Fruit fly (Drosophila melanogaster) whole organism, embryonic: ENCODE results near the gene Hr38.

Source experiments
- Atf6 ChIP-seq: fragments of 200-800 bp; sonication (Bioruptor generic); IDR thresholded peaks from 2 replicates; pipeline ENCODE4 v1.3.6; 2022; ENCODE audit warnings: missing biosample characterization, missing genetic modification characterization
- Awh ChIP-seq: fragments of 200-800 bp; sonication (Bioruptor generic); IDR thresholded peaks from 2 replicates; pipeline ENCODE4, ENCODE4 v1.3.6; 2022; ENCODE audit warnings: missing biosample characterization, missing genetic modification characterization
- CG10209 ChIP-seq: fragments of 200-800 bp; sonication (Bioruptor generic); optimal IDR thresholded peaks from 3 replicates; lab custom pipeline; 2017; ENCODE audit warnings: missing biosample characterization, mild to moderate bottlenecking, missing genetic modification characterization, missing genetic modification reagents
- CG10321 ChIP-seq: fragments of 200-800 bp; sonication (Bioruptor generic); IDR thresholded peaks from 2 replicates; pipeline ENCODE4 v1.3.6; 2022; ENCODE audit warnings: missing biosample characterization, missing genetic modification characterization
- CG10543 ChIP-seq: fragments of 200-800 bp; sonication (Bioruptor generic); optimal IDR thresholded peaks from 3 replicates; lab custom pipeline; 2017; ENCODE audit warnings: missing biosample characterization, mild to moderate bottlenecking, missing genetic modification characterization, moderate library complexity
- CG11398 ChIP-seq: fragments of 200-800 bp; sonication (Bioruptor generic); optimal IDR thresholded peaks from 2 replicates; lab custom pipeline; 2016; ENCODE audit warnings: missing biosample characterization, missing genetic modification characterization
- CG12236 ChIP-seq: fragments of 200-800 bp; sonication (Bioruptor generic); optimal IDR thresholded peaks from 2 replicates; lab custom pipeline; 2016; ENCODE audit warnings: missing biosample characterization, missing genetic modification characterization
- CG13296 ChIP-seq: fragments of 200-800 bp; sonication (Bioruptor generic); optimal IDR thresholded peaks from 3 replicates; lab custom pipeline; 2018; ENCODE audit warnings: missing biosample characterization, mild to moderate bottlenecking, missing genetic modification characterization
- CG14014 ChIP-seq: fragments of 200-800 bp; sonication (Bioruptor generic); IDR thresholded peaks from 2 replicates; pipeline ENCODE4 v1.3.6; 2022; ENCODE audit warnings: missing biosample characterization, missing genetic modification characterization
- CG17912 ChIP-seq: fragments of 200-800 bp; sonication (Bioruptor generic); optimal IDR thresholded peaks from 2 replicates; lab custom pipeline; 2018; ENCODE audit warnings: missing biosample characterization, mild to moderate bottlenecking, missing genetic modification characterization
- CG18262 ChIP-seq: fragments of 200-800 bp; optimal IDR thresholded peaks from 3 replicates; lab custom pipeline; 2019; ENCODE audit warnings: missing biosample characterization, mild to moderate bottlenecking, missing genetic modification characterization, moderate library complexity
- CG1832 ChIP-seq: fragments of 200-800 bp; sonication (Bioruptor generic); optimal IDR thresholded peaks from 2 replicates; lab custom pipeline; 2017; ENCODE audit warnings: missing biosample characterization, mild to moderate bottlenecking, missing genetic modification characterization, inconsistent platforms
- CG2120 ChIP-seq: fragments of 200-800 bp; sonication (Bioruptor generic); optimal IDR thresholded peaks from 3 replicates; lab custom pipeline; 2016; ENCODE audit warnings: missing biosample characterization, missing genetic modification characterization
- CG2202 ChIP-seq: fragments of 200-800 bp; sonication (Bioruptor generic); optimal IDR thresholded peaks from 2 replicates; lab custom pipeline; 2018; ENCODE audit warnings: missing biosample characterization, mild to moderate bottlenecking, missing genetic modification characterization
- CG31388 ChIP-seq: fragments of 200-800 bp; sonication (Bioruptor generic); optimal IDR thresholded peaks from 2 replicates; lab custom pipeline; 2016; ENCODE audit warnings: missing biosample characterization, missing genetic modification characterization
- CG4424 ChIP-seq: fragments of 200-800 bp; sonication (Bioruptor generic); optimal IDR thresholded peaks from 3 replicates; lab custom pipeline; 2016; ENCODE audit warnings: missing biosample characterization, missing genetic modification characterization
- CG6654 ChIP-seq: fragments of 200-800 bp; sonication (Bioruptor generic); optimal IDR thresholded peaks from 2 replicates; lab custom pipeline; 2017; ENCODE audit warnings: missing biosample characterization, mild to moderate bottlenecking, missing genetic modification characterization
- CG9932 ChIP-seq: fragments of 200-800 bp; sonication (Bioruptor generic); IDR thresholded peaks from 2 replicates; pipeline ENCODE4 v1.3.6; 2022; ENCODE audit warnings: missing biosample characterization, missing genetic modification characterization
- CHES-1-like ChIP-seq: fragments of 200-800 bp; sonication (Bioruptor generic); optimal IDR thresholded peaks from 2 replicates; lab custom pipeline; 2016; ENCODE audit warnings: missing biosample characterization, missing genetic modification characterization
- D ChIP-seq, 2 experiments: fragments of 200-800 bp in 1 of 2; fragments of >200 bp in 1 of 2; sonication (Bioruptor generic) in 1 of 2; optimal IDR thresholded peaks; 2 replicates in 1 of 2; 3 replicates in 1 of 2; lab custom pipeline; 2017; ENCODE audit warnings: mild to moderate bottlenecking in 1 of 2, missing biosample characterization in 1 of 2, missing genetic modification characterization in 1 of 2, missing genetic modification reagents in 1 of 2
- Dad ChIP-seq: fragments of 200-800 bp; sonication (Bioruptor generic); optimal IDR thresholded peaks from 3 replicates; lab custom pipeline; 2016; ENCODE audit warnings: missing biosample characterization, missing genetic modification characterization
- GATAe ChIP-seq: fragments of 200-800 bp; sonication (Bioruptor generic); conservative IDR thresholded peaks from 2 replicates; pipeline ENCODE4 v1.3.6; 2022; ENCODE audit warnings: missing biosample characterization, missing genetic modification characterization
- HLH3B ChIP-seq: fragments of 200-800 bp; sonication (Bioruptor generic); IDR thresholded peaks from 2 replicates; pipeline ENCODE4 v1.3.6; 2022; ENCODE audit warnings: missing biosample characterization, missing genetic modification characterization
- Hr51 ChIP-seq, 2 experiments: fragments of 200-800 bp; sonication (Bioruptor generic); optimal IDR thresholded peaks; 2 replicates in 1 of 2; 3 replicates in 1 of 2; lab custom pipeline; 2016 to 2018; ENCODE audit warnings: missing biosample characterization in 2 of 2, missing genetic modification characterization in 2 of 2, mild to moderate bottlenecking in 1 of 2, moderate library complexity in 1 of 2
- MESR4 ChIP-seq: fragments of 200-800 bp; sonication (Bioruptor generic); optimal IDR thresholded peaks from 2 replicates; lab custom pipeline; 2018; ENCODE audit warnings: missing biosample characterization, mild to moderate bottlenecking, missing genetic modification characterization, moderate library complexity
- Opbp ChIP-seq: fragments of 200-800 bp; sonication (Bioruptor generic); IDR thresholded peaks from 3 replicates; pipeline ENCODE4 v1.3.6; 2022; ENCODE audit warnings: missing biosample characterization, missing genetic modification characterization; ENCODE audit not compliant: partially characterized antibody
- PHDP ChIP-seq: fragments of 200-800 bp; sonication (Bioruptor generic); optimal IDR thresholded peaks from 3 replicates; lab custom pipeline; 2018; ENCODE audit warnings: missing biosample characterization, mild to moderate bottlenecking, missing genetic modification characterization, moderate library complexity
- Ptx1 ChIP-seq: fragments of 200-800 bp; sonication (Bioruptor generic); IDR thresholded peaks from 2 replicates; pipeline ENCODE4 v1.3.6; 2022; ENCODE audit warnings: missing biosample characterization, missing genetic modification characterization
- Trl ChIP-seq, 3 experiments: fragments of >200 bp in 2 of 3; fragments of 200-800 bp in 1 of 3; sonication (Bioruptor generic) in 1 of 3; optimal IDR thresholded peaks; 2 replicates in 1 of 3; 3 replicates in 2 of 3; lab custom pipeline; 2016 to 2017; ENCODE audit warnings: missing biosample characterization in 1 of 3, missing genetic modification characterization in 1 of 3
- Xrp1 ChIP-seq: fragments of 200-800 bp; sonication (Bioruptor generic); IDR thresholded peaks from 2 replicates; pipeline ENCODE4 v1.3.6; 2022; ENCODE audit warnings: missing biosample characterization, missing genetic modification characterization
- ara ChIP-seq: fragments of 200-800 bp; sonication (Bioruptor generic); IDR thresholded peaks from 2 replicates; pipeline ENCODE4 v1.3.6; 2022; ENCODE audit warnings: missing biosample characterization, missing genetic modification characterization
- ato ChIP-seq: fragments of 200-800 bp; sonication (Bioruptor generic); IDR thresholded peaks from 2 replicates; pipeline ENCODE4 v1.3.6; 2022; ENCODE audit warnings: missing biosample characterization, missing genetic modification characterization; ENCODE audit not compliant: partially characterized antibody
- bsh ChIP-seq, 2 experiments: fragments of 200-800 bp; sonication (Bioruptor generic); optimal IDR thresholded peaks; 2 replicates each; lab custom pipeline; 2017 to 2018; ENCODE audit warnings: mild to moderate bottlenecking in 2 of 2, missing biosample characterization in 2 of 2, missing genetic modification characterization in 2 of 2, moderate library complexity in 1 of 2
- chm ChIP-seq: fragments of 200-800 bp; sonication (Bioruptor generic); IDR thresholded peaks from 2 replicates; pipeline ENCODE4 v1.3.6; 2022; ENCODE audit warnings: missing biosample characterization, missing genetic modification characterization
- chn ChIP-seq: fragments of 200-800 bp; sonication (Bioruptor generic); optimal IDR thresholded peaks from 2 replicates; lab custom pipeline; 2016; ENCODE audit warnings: missing biosample characterization, missing genetic modification characterization
- ci ChIP-seq: fragments of 200-800 bp; sonication (Bioruptor generic); IDR thresholded peaks from 3 replicates; pipeline ENCODE4 v1.3.6; 2022; ENCODE audit warnings: missing biosample characterization, missing genetic modification characterization
- dpn ChIP-seq, 2 experiments: fragments of 200-800 bp; sonication (Bioruptor generic); optimal IDR thresholded peaks; 3 replicates each; lab custom pipeline; 2016; ENCODE audit warnings: missing biosample characterization in 2 of 2, missing genetic modification characterization in 2 of 2
- hkb ChIP-seq, 2 experiments: fragments of 200-800 bp in 1 of 2; fragments of >200 bp in 1 of 2; sonication (Bioruptor generic) in 1 of 2; IDR thresholded peaks in 1 of 2; optimal IDR thresholded peaks in 1 of 2; 2 replicates each; pipeline versions ENCODE4 v1.3.6 to Lab custom; 2017 to 2022; ENCODE audit warnings: missing biosample characterization in 1 of 2, missing genetic modification characterization in 1 of 2
- odd ChIP-seq: fragments of 200-800 bp; sonication (Bioruptor generic); optimal IDR thresholded peaks from 2 replicates; lab custom pipeline; 2017; ENCODE audit warnings: missing biosample characterization, mild to moderate bottlenecking, missing genetic modification characterization
- otp ChIP-seq: fragments of 200-800 bp; sonication (Bioruptor generic); IDR thresholded peaks from 3 replicates; pipeline ENCODE4, ENCODE4 v1.3.6; 2022; ENCODE audit warnings: missing biosample characterization, missing genetic modification characterization
- p53 ChIP-seq: fragments of 200-800 bp; sonication (Bioruptor generic); optimal IDR thresholded peaks from 2 replicates; lab custom pipeline; 2016; ENCODE audit warnings: missing biosample characterization, missing genetic modification characterization
- seq ChIP-seq: fragments of 200-800 bp; sonication (Bioruptor generic); IDR thresholded peaks from 2 replicates; pipeline ENCODE4 v1.3.6; 2022; ENCODE audit warnings: missing biosample characterization, missing genetic modification characterization
- slbo ChIP-seq: fragments of 200-800 bp; sonication (Bioruptor generic); IDR thresholded peaks from 2 replicates; pipeline ENCODE4 v1.3.6; 2022; ENCODE audit warnings: missing biosample characterization, missing genetic modification characterization
- slp2 ChIP-seq: fragments of 200-800 bp; sonication (Bioruptor generic); optimal IDR thresholded peaks from 2 replicates; lab custom pipeline; 2016; ENCODE audit warnings: missing biosample characterization, missing genetic modification characterization
- sqz ChIP-seq: fragments of 200-800 bp; sonication (Bioruptor generic); optimal IDR thresholded peaks from 3 replicates; lab custom pipeline; 2018; ENCODE audit warnings: missing biosample characterization, mild to moderate bottlenecking, missing genetic modification characterization
- trem ChIP-seq: fragments of 200-800 bp; optimal IDR thresholded peaks from 3 replicates; lab custom pipeline; 2019; ENCODE audit warnings: missing biosample characterization, mild to moderate bottlenecking, missing genetic modification characterization, moderate library complexity
- ttk ChIP-seq: fragments of 200-800 bp; sonication (Bioruptor generic); IDR thresholded peaks from 2 replicates; pipeline ENCODE4 v2.1.2; 2022; ENCODE audit warnings: missing biosample characterization, missing genetic modification characterization
- wek ChIP-seq: fragments of 200-800 bp; sonication (Bioruptor generic); optimal IDR thresholded peaks from 3 replicates; lab custom pipeline; 2018; ENCODE audit warnings: missing biosample characterization, mild to moderate bottlenecking, missing genetic modification characterization, moderate library complexity

Hr38 gene

DNA sequence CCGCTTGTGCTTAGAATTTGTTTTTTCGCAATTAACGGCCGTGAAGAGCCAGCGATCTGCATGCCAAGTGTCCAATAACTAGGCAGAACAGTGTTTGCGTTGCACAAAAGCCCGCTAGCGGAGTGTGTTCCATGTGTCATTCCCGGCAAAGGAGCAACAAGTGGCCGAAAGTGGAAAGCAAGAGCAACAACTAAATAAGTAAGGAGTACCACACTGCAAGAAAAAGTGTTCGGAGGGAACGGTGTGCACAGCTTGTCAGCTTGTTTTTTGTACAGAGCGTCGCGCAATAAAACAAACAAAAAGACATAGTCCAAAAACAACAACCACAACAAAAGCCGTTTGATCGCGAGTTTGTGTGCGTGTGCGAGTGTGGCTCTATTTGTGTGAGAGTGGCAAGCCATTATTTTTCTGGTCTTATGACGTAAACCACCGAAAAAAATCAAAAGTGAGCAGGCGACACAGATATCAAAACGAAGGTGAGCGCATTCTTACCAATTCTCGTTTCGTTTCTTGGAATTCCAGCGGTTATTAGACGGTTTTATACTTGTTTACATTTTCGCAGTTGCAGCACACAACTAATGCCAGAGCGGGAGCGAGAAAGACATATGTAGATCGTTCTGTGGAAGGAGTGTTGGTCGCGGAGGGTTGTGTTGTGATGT lies 43.9 kb upstream of the Hr38 start (continued):
- no peak for TF ChIP-seq trem (tag; lab: Kevin White, UChicago)
- TF ChIP-seq HLH3B, result 0 out of 2 replicates have a peak, but pooled peaks have one; percentile 10
- 0 out of 2 replicates have a peak, but pooled peaks have one; percentile 42 for TF ChIP-seq Awh (GFP tag; lab: Robert Waterston, UW)
- no peak for TF ChIP-seq dpn (GFP tag; optimal IDR thresholded peaks at IDR 0.05; lab: Kevin White, UChicago)
- TF ChIP-seq CG10209 (GFP tag; lab: Kevin White, UChicago), result no peak
- TF ChIP-seq ato (GFP tag; lab: Robert Waterston, UW), result no peak
- TF ChIP-seq hkb (optimal IDR thresholded peaks at IDR 0.05; lab: Kevin White, UChicago), result no peak
- no peak; the same call in 1 of the 2 replicates for TF ChIP-seq hkb (GFP tag; IDR thresholded peaks at IDR 0.05; lab: Robert Waterston, UW)
- TF ChIP-seq Ptx1, result 0 out of 2 replicates have a peak, but pooled peaks have one; percentile 11
- peak in 1 of 2 experiments; percentile 17 for TF ChIP-seq bsh (GFP tag; optimal IDR thresholded peaks at IDR 0.05; lab: Kevin White, UChicago)
- TF ChIP-seq wek, result no peak
- peak; percentile 0 for TF ChIP-seq CG10543 (GFP tag; lab: Kevin White, UChicago)
- peak; percentile 25; the same call in 1 of the 2 replicates for TF ChIP-seq slbo (GFP tag; lab: Robert Waterston, UW)
- TF ChIP-seq D (optimal IDR thresholded peaks at IDR 0.05; lab: Kevin White, UChicago), result peak; percentile 41
- TF ChIP-seq D (GFP tag; optimal IDR thresholded peaks at IDR 0.05; lab: Kevin White, UChicago), result no peak
- peak; percentile 1 for TF ChIP-seq CG18262 (tag; lab: Kevin White, UChicago)
- TF ChIP-seq CG4424 (GFP tag; lab: Kevin White, UChicago), result no peak
- TF ChIP-seq otp, result no peak
- TF ChIP-seq PHDP (tag; lab: Kevin White, UChicago), result peak; percentile 10
- no peak for TF ChIP-seq CG12236
- peak; percentile 63; the same call in 2 of the 3 replicates for TF ChIP-seq ci (GFP tag; lab: Robert Waterston, UW)
- no peak for TF ChIP-seq Opbp (GFP tag; lab: Robert Waterston, UW)
- TF ChIP-seq odd (GFP tag; lab: Kevin White, UChicago), result no peak
- TF ChIP-seq seq (GFP tag; lab: Robert Waterston, UW), result no peak; the same call in 1 of the 2 replicates
- TF ChIP-seq ttk (GFP tag; lab: Robert Waterston, UW), result no peak
- TF ChIP-seq CG13296 (GFP tag; lab: Kevin White, UChicago), result peak; percentile 16
- no peak for TF ChIP-seq chn (GFP tag; lab: Kevin White, UChicago)
- TF ChIP-seq CG31388 (GFP tag; lab: Kevin White, UChicago), result no peak
- no peak for TF ChIP-seq ara (GFP tag; lab: Robert Waterston, UW)
- no peak for TF ChIP-seq CG6654 (GFP tag; lab: Kevin White, UChicago)
- no peak for TF ChIP-seq Atf6 (GFP tag; lab: Robert Waterston, UW)
- TF ChIP-seq CG10321, result 0 out of 2 replicates have a peak, but pooled peaks have one; percentile 24
- TF ChIP-seq Hr51 (GFP tag; optimal IDR thresholded peaks at IDR 0.05; lab: Kevin White, UChicago), result no peak
- no peak; the same call in 1 of the 2 replicates for TF ChIP-seq CG9932 (GFP tag; lab: Robert Waterston, UW)
- TF ChIP-seq sqz (GFP tag; lab: Kevin White, UChicago), result peak; percentile 61
- TF ChIP-seq Dad (GFP tag; lab: Kevin White, UChicago), result peak; percentile 25
- TF ChIP-seq CG14014 (GFP tag; lab: Robert Waterston, UW), result no peak
- 0 out of 2 replicates have a peak, but pooled peaks have one; percentile 9 for TF ChIP-seq Xrp1 (GFP tag; lab: Robert Waterston, UW)
- TF ChIP-seq slp2 (GFP tag; lab: Kevin White, UChicago), result no peak
- TF ChIP-seq Trl (optimal IDR thresholded peaks at IDR 0.05; lab: Kevin White, UChicago), result peak in 1 of 2 experiments; percentile 31
- TF ChIP-seq Trl (GFP tag; optimal IDR thresholded peaks at IDR 0.05; lab: Kevin White, UChicago), result no peak
- TF ChIP-seq GATAe (GFP tag; lab: Robert Waterston, UW), result no peak
- TF ChIP-seq chm (GFP tag; lab: Robert Waterston, UW), result no peak
- TF ChIP-seq CHES-1-like, result peak; percentile 0
- TF ChIP-seq CG2202, result no peak
- TF ChIP-seq CG17912 (GFP tag; lab: Kevin White, UChicago), result no peak
- TF ChIP-seq CG2120 (GFP tag; lab: Kevin White, UChicago), result no peak
- peak; percentile 53 for TF ChIP-seq CG1832 (GFP tag; lab: Kevin White, UChicago)
- TF ChIP-seq p53, result no peak
- peak; percentile 35 for TF ChIP-seq MESR4 (GFP tag; lab: Kevin White, UChicago)
- peak; percentile 21 for TF ChIP-seq CG11398
